Worm (Caenorhabditis elegans) whole organism, mixed stage, embryonic: ENCODE measurements around the gene pha-4.
A peak's percentile ranks its signal among the peaks of the same experiment; 100 is the strongest.

Experiments
- M03D4.4 ChIP-seq: sonication (generic microtip); optimal IDR thresholded peaks from 2 replicates; lab custom pipeline; 2017; ENCODE audit warnings: mild to moderate bottlenecking, missing genetic modification characterization, missing compliant biosample characterization
- bed-3 ChIP-seq: fragments of 200-800 bp; sonication (Bioruptor generic); optimal IDR thresholded peaks from 3 replicates; lab custom pipeline; 2018; ENCODE audit warnings: mild to moderate bottlenecking, missing genetic modification characterization, moderate library complexity, missing compliant biosample characterization
- blmp-1 ChIP-seq: fragments of 150-350 bp; optimal IDR thresholded peaks from 2 replicates; lab custom pipeline; 2014; ENCODE audit warnings: missing biosample characterization, missing genetic modification characterization
- ceh-39 ChIP-seq: fragments of 150-350 bp; optimal IDR thresholded peaks from 2 replicates; lab custom pipeline; 2014; ENCODE audit warnings: missing biosample characterization, missing genetic modification characterization
- ceh-83 ChIP-seq: fragments of 200-800 bp; sonication (Bioruptor generic); optimal IDR thresholded peaks from 2 replicates; lab custom pipeline; 2018; ENCODE audit warnings: mild to moderate bottlenecking, missing genetic modification characterization, missing compliant biosample characterization
- ces-1 ChIP-seq: fragments of 150-350 bp; optimal IDR thresholded peaks from 2 replicates; lab custom pipeline; 2014; ENCODE audit warnings: missing biosample characterization, missing genetic modification reagents, missing genetic modification characterization
- cnd-1 ChIP-seq: fragments of 200-800 bp; sonication (Bioruptor generic); optimal IDR thresholded peaks from 2 replicates; lab custom pipeline; 2018; ENCODE audit warnings: mild to moderate bottlenecking, missing genetic modification characterization, missing compliant biosample characterization
- drap-1 ChIP-seq: fragments of 200-800 bp; sonication (Bioruptor generic); optimal IDR thresholded peaks from 3 replicates; lab custom pipeline; 2018; ENCODE audit warnings: mild to moderate bottlenecking, missing genetic modification characterization, missing compliant biosample characterization
- elt-1 ChIP-seq: sonication (generic microtip); optimal IDR thresholded peaks from 2 replicates; lab custom pipeline; 2017; ENCODE audit warnings: missing genetic modification characterization, mild to moderate bottlenecking, missing compliant biosample characterization, antibody characterized with exemption, moderate library complexity, borderline replicate concordance; ENCODE audit not compliant: insufficient read depth
- flh-1 ChIP-seq: fragments of 200-800 bp; sonication (Bioruptor generic); optimal IDR thresholded peaks from 2 replicates; lab custom pipeline; 2018; ENCODE audit warnings: mild to moderate bottlenecking, missing genetic modification characterization, moderate library complexity, missing compliant biosample characterization
- ham-2 ChIP-seq: fragments of 200-800 bp; sonication (Bioruptor generic); optimal IDR thresholded peaks from 2 replicates; lab custom pipeline; 2018; ENCODE audit warnings: mild to moderate bottlenecking, missing genetic modification characterization, missing compliant biosample characterization
- hlh-1 ChIP-seq: fragments of 150-350 bp; optimal IDR thresholded peaks from 2 replicates; lab custom pipeline; 2014; ENCODE audit warnings: missing biosample characterization, missing genetic modification reagents, missing genetic modification characterization
- lin-13 ChIP-seq: fragments of 150-350 bp; optimal IDR thresholded peaks from 2 replicates; lab custom pipeline; 2014; ENCODE audit warnings: missing biosample characterization, missing genetic modification characterization
- lin-32 ChIP-seq: fragments of 200-800 bp; sonication (Bioruptor generic); optimal IDR thresholded peaks from 2 replicates; lab custom pipeline; 2018; ENCODE audit warnings: mild to moderate bottlenecking, missing genetic modification characterization, missing compliant biosample characterization
- lsy-2 ChIP-seq: fragments of 150-350 bp; optimal IDR thresholded peaks from 2 replicates; lab custom pipeline; 2014; ENCODE audit warnings: missing biosample characterization, missing genetic modification characterization
- mab-5 ChIP-seq: fragments of 150-350 bp; optimal IDR thresholded peaks from 2 replicates; lab custom pipeline; 2014; ENCODE audit warnings: missing biosample characterization, missing genetic modification characterization
- mep-1 ChIP-seq: fragments of 150-350 bp; optimal IDR thresholded peaks from 2 replicates; lab custom pipeline; 2017; ENCODE audit warnings: missing biosample characterization, missing genetic modification reagents, missing genetic modification characterization, inconsistent platforms
- mls-2 ChIP-seq: sonication (generic microtip); optimal IDR thresholded peaks from 2 replicates; lab custom pipeline; 2016; ENCODE audit warnings: mild to moderate bottlenecking, missing genetic modification characterization, moderate library complexity, missing compliant biosample characterization
- nhr-12 ChIP-seq: fragments of 150-350 bp; optimal IDR thresholded peaks from 2 replicates; lab custom pipeline; 2014; ENCODE audit warnings: missing biosample characterization, missing genetic modification characterization
- nhr-2 ChIP-seq: fragments of 150-350 bp; optimal IDR thresholded peaks from 2 replicates; lab custom pipeline; 2014; ENCODE audit warnings: missing biosample characterization, missing genetic modification characterization
- nhr-237 ChIP-seq: fragments of 150-350 bp; optimal IDR thresholded peaks from 2 replicates; lab custom pipeline; 2014; ENCODE audit warnings: missing biosample characterization, missing genetic modification characterization
- pha-4 ChIP-seq: fragments of 150-350 bp; optimal IDR thresholded peaks from 2 replicates; lab custom pipeline; 2018; ENCODE audit warnings: missing biosample characterization, missing genetic modification reagents, missing genetic modification characterization
- snpc-4 ChIP-seq: fragments of 150-350 bp; optimal IDR thresholded peaks from 2 replicates; lab custom pipeline; 2014; ENCODE audit warnings: missing biosample characterization, missing genetic modification characterization
- sptf-1 ChIP-seq: sonication (generic microtip); optimal IDR thresholded peaks from 2 replicates; lab custom pipeline; 2017; ENCODE audit warnings: mild to moderate bottlenecking, missing genetic modification characterization, moderate library complexity, missing compliant biosample characterization
- tbx-8 ChIP-seq: fragments of 200-800 bp; sonication (Bioruptor generic); optimal IDR thresholded peaks from 2 replicates; lab custom pipeline; 2018; ENCODE audit warnings: mild to moderate bottlenecking, missing genetic modification characterization, moderate library complexity, missing compliant biosample characterization
- unc-120 ChIP-seq: sonication (generic microtip); optimal IDR thresholded peaks from 2 replicates; lab custom pipeline; 2017; ENCODE audit warnings: missing genetic modification characterization, missing compliant biosample characterization; ENCODE audit not compliant: poor library complexity, severe bottlenecking
- unc-39 ChIP-seq: fragments of 150-350 bp; optimal IDR thresholded peaks from 2 replicates; lab custom pipeline; 2014; ENCODE audit warnings: missing biosample characterization, missing genetic modification characterization
- ztf-11 ChIP-seq: fragments of 150-350 bp; optimal IDR thresholded peaks from 2 replicates; lab custom pipeline; 2014; ENCODE audit warnings: missing biosample characterization, missing genetic modification characterization

Gene pha-4

ce11 chrV:20744290-20744837 lies 8.5 kb upstream of the pha-4 start, which contains the start of gene dnj-25:
Gene dnj-25, minus strand, starts transcription at chrV:20744346.
- TF ChIP-seq bed-3 (GFP tag; lab: Kevin White, UChicago) = no peak
- TF ChIP-seq hlh-1 (tag; lab: Kevin White, UChicago) = peak; percentile 9
- peak; percentile 29 for TF ChIP-seq mep-1 (tag; lab: Kevin White, UChicago)
- TF ChIP-seq ceh-39 (tag; lab: Kevin White, UChicago) = no peak
- TF ChIP-seq unc-120 (tag; lab: Kevin White, UChicago) = no peak
- no peak for TF ChIP-seq ceh-83 (GFP tag; lab: Kevin White, UChicago)
- TF ChIP-seq, all 35 proteins: peak for 2

ce11 chrV:20745278-20745677 lies 7.6 kb upstream of the pha-4 start:
- no peak for TF ChIP-seq ztf-11 (tag; lab: Kevin White, UChicago)
- peak; percentile 98 for TF ChIP-seq pha-4 (tag; lab: Kevin White, UChicago)
- TF ChIP-seq flh-1 (GFP tag; lab: Kevin White, UChicago) = no peak
- no peak for TF ChIP-seq blmp-1 (tag; lab: Kevin White, UChicago)
- no peak for TF ChIP-seq ces-1 (GFP tag; lab: Kevin White, UChicago)
- no peak for TF ChIP-seq nhr-12 (tag; lab: Kevin White, UChicago)
- TF ChIP-seq ham-2 (GFP tag; lab: Kevin White, UChicago) = no peak

DNA sequence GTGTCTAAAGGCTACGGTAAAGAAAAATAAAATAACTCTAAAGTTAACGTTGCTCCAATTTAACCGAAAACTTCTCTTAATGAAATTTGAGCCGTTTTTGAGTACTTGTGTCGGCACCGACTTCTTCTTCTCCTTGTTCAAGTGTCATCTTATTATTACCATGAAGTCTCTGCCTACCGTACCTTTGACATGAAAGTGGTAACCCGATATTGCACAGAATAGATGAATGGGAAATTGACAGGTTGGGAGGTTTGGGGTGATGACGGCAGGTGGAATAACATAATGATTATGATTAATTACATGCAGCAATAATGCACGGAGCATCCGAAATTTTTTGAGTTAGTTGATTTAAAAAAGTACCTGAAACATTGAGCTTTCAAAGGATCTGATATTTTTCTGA lies 6.0 kb upstream of the pha-4 start:
- TF ChIP-seq lin-13 (tag; lab: Kevin White, UChicago) = no peak
- TF ChIP-seq ceh-39 (tag; lab: Kevin White, UChicago) = no peak
- peak; percentile 84 for TF ChIP-seq pha-4 (tag; lab: Kevin White, UChicago)
- TF ChIP-seq flh-1 (GFP tag; lab: Kevin White, UChicago) = no peak
- no peak for TF ChIP-seq cnd-1
- TF ChIP-seq bed-3 (GFP tag; lab: Kevin White, UChicago) = no peak
- no peak for TF ChIP-seq sptf-1 (tag; lab: Kevin White, UChicago)
- no peak for TF ChIP-seq nhr-2 (tag; lab: Kevin White, UChicago)

ce11 chrV:20747964-20748363 lies 4.9 kb upstream of the pha-4 start:
- TF ChIP-seq unc-39 = no peak
- no peak for TF ChIP-seq ceh-83 (GFP tag; lab: Kevin White, UChicago)
- no peak for TF ChIP-seq lin-32 (GFP tag; lab: Kevin White, UChicago)
- no peak for TF ChIP-seq sptf-1 (tag; lab: Kevin White, UChicago)
- no peak for TF ChIP-seq hlh-1 (tag; lab: Kevin White, UChicago)
- no peak for TF ChIP-seq nhr-237 (tag; lab: Kevin White, UChicago)
- TF ChIP-seq lsy-2 (tag; lab: Kevin White, UChicago) = no peak
- TF ChIP-seq ham-2 (GFP tag; lab: Kevin White, UChicago) = no peak
- TF ChIP-seq elt-1 (tag; lab: Kevin White, UChicago) = no peak
- no peak for TF ChIP-seq lin-13 (tag; lab: Kevin White, UChicago)
- TF ChIP-seq mls-2 (tag; lab: Kevin White, UChicago) = no peak
- TF ChIP-seq snpc-4 = no peak
- TF ChIP-seq unc-120 (tag; lab: Kevin White, UChicago) = no peak
- TF ChIP-seq blmp-1 (tag; lab: Kevin White, UChicago) = no peak
- TF ChIP-seq M03D4.4 (tag; lab: Kevin White, UChicago) = no peak
- no peak for TF ChIP-seq tbx-8 (GFP tag; lab: Kevin White, UChicago)
- no peak for TF ChIP-seq mab-5
- no peak for TF ChIP-seq bed-3 (GFP tag; lab: Kevin White, UChicago)
- no peak for TF ChIP-seq flh-1 (GFP tag; lab: Kevin White, UChicago)

- peak; percentile 45 for TF ChIP-seq nhr-237 (tag; lab: Kevin White, UChicago)
- TF ChIP-seq pha-4 (tag; lab: Kevin White, UChicago) = peak; percentile 100
- TF ChIP-seq drap-1 (GFP tag; lab: Kevin White, UChicago) = peak; percentile 46
- TF ChIP-seq ceh-83 (GFP tag; lab: Kevin White, UChicago) = no peak
- peak; percentile 73 for TF ChIP-seq lsy-2 (tag; lab: Kevin White, UChicago)
- no peak for TF ChIP-seq bed-3 (GFP tag; lab: Kevin White, UChicago)
- TF ChIP-seq mep-1 (tag; lab: Kevin White, UChicago) = peak; percentile 2
Measured at ce11 chrV:20749098-20749497, 3.8 kb upstream of the pha-4 start.
